Worm (Caenorhabditis elegans): Measurements from ENCODE around the gene popl-1.

The popl-1 gene

DNA sequence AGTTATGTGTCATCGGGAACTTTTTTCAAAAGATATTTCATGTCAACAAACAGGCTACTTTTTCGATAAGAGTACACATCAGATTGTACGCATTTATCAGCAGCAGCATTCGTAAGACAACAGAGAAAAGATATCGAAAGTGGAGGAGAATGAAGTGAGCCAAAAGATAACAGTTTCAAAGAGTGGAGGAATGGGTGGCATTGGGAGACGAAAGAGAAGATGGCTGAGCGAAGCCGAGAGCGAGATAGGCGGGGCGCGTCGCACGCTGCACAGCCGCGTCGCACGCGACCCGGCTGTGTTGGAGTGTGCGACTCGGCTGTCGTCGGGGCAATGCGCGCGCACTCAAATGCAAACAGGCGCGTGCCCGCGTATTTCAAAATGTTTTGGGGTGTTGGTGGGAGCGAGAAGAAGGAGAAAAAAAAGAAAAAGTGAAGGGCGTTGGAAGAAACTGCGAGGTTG is 33.4 kb upstream of the popl-1 start (continued):
- TF ChIP-seq ztf-7 (tag; optimal IDR thresholded peaks at IDR 0.05) (no peak), ceh-44 (GFP tag; IDR thresholded peaks at IDR 0.05) (no peak), snpc-4 (tag; optimal IDR thresholded peaks at IDR 0.05) (no peak), Y48G9A.11 (GFP tag; IDR thresholded peaks at IDR 0.05) (peak; percentile 40; the same call in 1 of the 2 replicates), T26A8.4 (GFP tag; IDR thresholded peaks at IDR 0.05) (peak; percentile 92), skn-1 (tag; optimal IDR thresholded peaks at IDR 0.05) (no peak), madf-5 (GFP tag; IDR thresholded peaks at IDR 0.05) (no peak), nhr-42 (GFP tag; IDR thresholded peaks at IDR 0.05) (peak; percentile 84), lin-1 (GFP tag; IDR thresholded peaks at IDR 0.05) (peak; percentile 92), nhr-102 (tag; optimal IDR thresholded peaks at IDR 0.05) (peak; percentile 89), ceh-28 (tag; optimal IDR thresholded peaks at IDR 0.05) (no peak), hlh-11 (tag; optimal IDR thresholded peaks at IDR 0.05) (peak; percentile 97), spr-1 (tag; optimal IDR thresholded peaks at IDR 0.05) (peak; percentile 77), rbr-2 (tag; optimal IDR thresholded peaks at IDR 0.05) (peak; percentile 93), Y5F2A.4 (GFP tag; optimal IDR thresholded peaks at IDR 0.05) (peak; percentile 46), lin-29 (GFP tag; IDR thresholded peaks at IDR 0.05) (no peak; the same call in 1 of the 2 replicates), Y105C5A.15 (GFP tag; IDR thresholded peaks at IDR 0.05) (peak; percentile 81; the same call in 1 of the 2 replicates), nhr-11 (tag; optimal IDR thresholded peaks at IDR 0.05) (peak; percentile 60), nhr-6 (tag; optimal IDR thresholded peaks at IDR 0.05) (peak; percentile 91), daf-16 (GFP tag; optimal IDR thresholded peaks at IDR 0.05) (peak; percentile 82 to 84), daf-16 (tag; optimal IDR thresholded peaks at IDR 0.05) (peak; percentile 94), mes-2 (tag; optimal IDR thresholded peaks at IDR 0.05; ENCODE audit: poor library complexity, severe bottlenecking) (peak; percentile 71), F10B5.3 (tag; optimal IDR thresholded peaks at IDR 0.05) (peak; percentile 73), F49E8.2 (tag; optimal IDR thresholded peaks at IDR 0.05; ENCODE audit: borderline replicate concordance) (no peak), unc-130 (GFP tag; optimal IDR thresholded peaks at IDR 0.05) (peak; percentile 7), ceh-32 (tag; optimal IDR thresholded peaks at IDR 0.05; ENCODE audit: poor library complexity) (peak; percentile 36), ztf-11 (tag; optimal IDR thresholded peaks at IDR 0.05) (no peak), lin-15B (tag; optimal IDR thresholded peaks at IDR 0.05) (no peak), nhr-111 (GFP tag; optimal IDR thresholded peaks at IDR 0.05) (no peak), ceh-20 (GFP tag; IDR thresholded peaks at IDR 0.05) (peak; percentile 90), ceh-62 (tag; optimal IDR thresholded peaks at IDR 0.05) (no peak), zip-2 (tag; optimal IDR thresholded peaks at IDR 0.05) (peak; percentile 11), ceh-82 (tag; optimal IDR thresholded peaks at IDR 0.05) (no peak), lim-7 (GFP tag; IDR thresholded peaks at IDR 0.05) (no peak), F44E2.7 (GFP tag; IDR thresholded peaks at IDR 0.05) (peak; percentile 83; the same call in 1 of the 2 replicates), daf-12 (tag; optimal IDR thresholded peaks at IDR 0.05) (no peak), T20F7.1 (GFP tag; optimal IDR thresholded peaks at IDR 0.05) (peak; percentile 72), zfp-2 (tag; optimal IDR thresholded peaks at IDR 0.05) (peak; percentile 29), dve-1 (tag; optimal IDR thresholded peaks at IDR 0.05; ENCODE audit: insufficient read depth) (peak; percentile 96), zfp-3 (GFP tag; conservative IDR thresholded peaks at IDR 0.05) (peak; percentile 87; the same call in 1 of the 2 replicates), daf-19 (GFP tag; conservative IDR thresholded peaks at IDR 0.05) (no peak), aly-2 (tag; optimal IDR thresholded peaks at IDR 0.05) (no peak), aha-1 (tag) (peak; percentile 95), arid-1 (GFP tag; conservative IDR thresholded peaks at IDR 0.05) (peak; percentile 94), dpl-1 (GFP tag; optimal IDR thresholded peaks at IDR 0.05) (peak; percentile 75), mxl-3 (GFP tag; optimal IDR thresholded peaks at IDR 0.05) (peak; percentile 83), unc-62 (GFP tag; optimal IDR thresholded peaks at IDR 0.05 in 1 of 2) (no peak), unc-62 (tag; optimal IDR thresholded peaks at IDR 0.05) (no peak), nhr-10 (tag; optimal IDR thresholded peaks at IDR 0.05) (peak; percentile 63), mxl-2 (GFP tag; conservative IDR thresholded peaks at IDR 0.05) (no peak; the same call in 1 of the 2 replicates), spr-3 (GFP tag; optimal IDR thresholded peaks at IDR 0.05) (peak; percentile 71), jun-1 (tag; optimal IDR thresholded peaks at IDR 0.05) (peak; percentile 25), nhr-76 (tag; optimal IDR thresholded peaks at IDR 0.05) (no peak)

Measured in whole organism, L4 larva.